Worm (Caenorhabditis elegans) whole organism, mixed stage, embryonic: ENCODE results near the gene F31D5.7.

Experiments used
- ceh-39 ChIP-seq: fragments of 150-350 bp; optimal IDR thresholded peaks from 2 replicates; lab custom pipeline; 2014; ENCODE audit warnings: missing biosample characterization, missing genetic modification characterization
- ceh-83 ChIP-seq: fragments of 200-800 bp; sonication (Bioruptor generic); optimal IDR thresholded peaks from 2 replicates; lab custom pipeline; 2018; ENCODE audit warnings: mild to moderate bottlenecking, missing genetic modification characterization, missing compliant biosample characterization
- ces-1 ChIP-seq: fragments of 150-350 bp; optimal IDR thresholded peaks from 2 replicates; lab custom pipeline; 2014; ENCODE audit warnings: missing biosample characterization, missing genetic modification reagents, missing genetic modification characterization
- elt-3 ChIP-seq: fragments of 150-350 bp; optimal IDR thresholded peaks from 2 replicates; lab custom pipeline; 2014; ENCODE audit warnings: missing biosample characterization, missing genetic modification characterization
- nhr-237 ChIP-seq: fragments of 150-350 bp; optimal IDR thresholded peaks from 2 replicates; lab custom pipeline; 2014; ENCODE audit warnings: missing biosample characterization, missing genetic modification characterization
- nhr-76 ChIP-seq: sonication (generic microtip); optimal IDR thresholded peaks from 2 replicates; lab custom pipeline; 2017; ENCODE audit warnings: missing biosample characterization, missing genetic modification characterization
- pha-4 ChIP-seq: fragments of 150-350 bp; optimal IDR thresholded peaks from 2 replicates; lab custom pipeline; 2018; ENCODE audit warnings: missing biosample characterization, missing genetic modification reagents, missing genetic modification characterization
- unc-120 ChIP-seq: sonication (generic microtip); optimal IDR thresholded peaks from 2 replicates; lab custom pipeline; 2017; ENCODE audit warnings: missing genetic modification characterization, missing compliant biosample characterization; ENCODE audit not compliant: poor library complexity, severe bottlenecking
- unc-39 ChIP-seq: fragments of 150-350 bp; optimal IDR thresholded peaks from 2 replicates; lab custom pipeline; 2014; ENCODE audit warnings: missing biosample characterization, missing genetic modification characterization
- zip-8 ChIP-seq: fragments of 150-350 bp; optimal IDR thresholded peaks from 2 replicates; lab custom pipeline; 2014; ENCODE audit warnings: missing biosample characterization, missing genetic modification characterization

- TF ChIP-seq zip-8 (tag; lab: Kevin White, UChicago), result no peak
- TF ChIP-seq pha-4 (tag; lab: Kevin White, UChicago), result no peak
- TF ChIP-seq nhr-76, result no peak
- no peak for TF ChIP-seq ceh-39
- TF ChIP-seq elt-3 (tag; lab: Kevin White, UChicago), result no peak
- TF ChIP-seq unc-120, result no peak
- no peak for TF ChIP-seq ces-1 (GFP tag; lab: Kevin White, UChicago)
- no peak for TF ChIP-seq nhr-237 (tag; lab: Kevin White, UChicago)
- TF ChIP-seq unc-39, result no peak
- TF ChIP-seq ceh-83 (GFP tag; lab: Kevin White, UChicago), result no peak
Measured at ce11 chrII:4182364-4182763, 28.8 kb upstream of the F31D5.7 start, which contains the start of gene R03H10.11.
